Worm (Caenorhabditis elegans) whole organism, L1 larva: ENCODE results near the gene srh-173.
A peak's percentile ranks its signal among the peaks of the same experiment; 100 is the strongest.

Experiments
- C16A3.4 ChIP-seq: fragments of 150-350 bp; optimal IDR thresholded peaks from 2 replicates; lab custom pipeline; 2014; ENCODE audit warnings: missing biosample characterization, missing genetic modification characterization
- Y116A8C.19 ChIP-seq: sonication (generic microtip); optimal IDR thresholded peaks from 2 replicates; lab custom pipeline; 2016; ENCODE audit warnings: missing compliant biosample characterization, missing genetic modification characterization, borderline replicate concordance
- aha-1 ChIP-seq: fragments of 150-350 bp; optimal IDR thresholded peaks from 2 replicates; lab custom pipeline; 2014; ENCODE audit warnings: missing biosample characterization, missing genetic modification characterization
- aly-2 ChIP-seq: fragments of 150-350 bp; optimal IDR thresholded peaks from 2 replicates; lab custom pipeline; 2014; ENCODE audit warnings: missing biosample characterization, missing genetic modification characterization
- blmp-1 ChIP-seq: fragments of 150-350 bp; optimal IDR thresholded peaks from 2 replicates; lab custom pipeline; 2014; ENCODE audit warnings: missing biosample characterization, missing genetic modification characterization
- ceh-82 ChIP-seq, 3 experiments: fragments of 150-350 bp in 1 of 3; sonication (generic microtip) in 2 of 3; optimal IDR thresholded peaks; 2 replicates each; lab custom pipeline; 2014 to 2017; ENCODE audit warnings: missing biosample characterization in 3 of 3, missing genetic modification characterization in 3 of 3
- ces-1 ChIP-seq: fragments of 150-350 bp; optimal IDR thresholded peaks from 2 replicates; lab custom pipeline; 2014; ENCODE audit warnings: missing biosample characterization, missing genetic modification reagents, missing genetic modification characterization
- efl-1 ChIP-seq, 4 experiments: fragments of 150-350 bp; optimal IDR thresholded peaks in 3 of 4; peaks in 1 of 4; 1 replicate in 1 of 4; 2 replicates in 3 of 4; lab custom pipeline; 2014; ENCODE audit warnings: missing biosample characterization in 2 of 4, missing genetic modification characterization in 2 of 4, missing genetic modification reagents in 2 of 4
- egl-13 ChIP-seq: sonication (generic microtip); optimal IDR thresholded peaks from 2 replicates; lab custom pipeline; 2016; ENCODE audit warnings: missing genotype, missing genetic modification reagents, missing genetic modification characterization, missing compliant biosample characterization
- egl-27 ChIP-seq, 2 experiments: fragments of 150-350 bp in 1 of 2; sonication (generic microtip); optimal IDR thresholded peaks; 3 replicates each; lab custom pipeline; 2017 to 2018; ENCODE audit warnings: missing biosample characterization in 2 of 2, missing genetic modification characterization in 2 of 2, missing genetic modification reagents in 2 of 2
- elt-2 ChIP-seq: sonication (generic microtip); optimal IDR thresholded peaks from 2 replicates; lab custom pipeline; 2016; ENCODE audit warnings: missing genetic modification characterization, mild to moderate bottlenecking, inconsistent platforms, missing compliant biosample characterization, missing genetic modification reagents
- elt-3 ChIP-seq, 6 experiments: fragments of 150-350 bp in 1 of 6; sonication (generic microtip); optimal IDR thresholded peaks; 2 replicates each; lab custom pipeline; 2017 to 2018; ENCODE audit warnings: missing biosample characterization in 6 of 6, missing genetic modification characterization in 6 of 6, inconsistent platforms in 1 of 6
- ets-5 ChIP-seq: fragments of 200-800 bp; sonication (Bioruptor generic); IDR thresholded peaks from 2 replicates; pipeline ENCODE4 v1.3.6; 2022; ENCODE audit warnings: missing genetic modification characterization, missing compliant biosample characterization
- fkh-4 ChIP-seq: sonication (generic microtip); optimal IDR thresholded peaks from 2 replicates; lab custom pipeline; 2016; ENCODE audit warnings: missing compliant biosample characterization, missing genetic modification characterization, borderline replicate concordance
- fos-1 ChIP-seq: fragments of 150-350 bp; optimal IDR thresholded peaks from 2 replicates; lab custom pipeline; 2014; ENCODE audit warnings: missing biosample characterization, missing genetic modification characterization
- grh-1 ChIP-seq: fragments of 200-800 bp; sonication (Bioruptor generic); IDR thresholded peaks from 2 replicates; pipeline ENCODE4 v1.3.6; 2022; ENCODE audit warnings: missing genetic modification reagents, missing genetic modification characterization, missing compliant biosample characterization
- hlh-17 ChIP-seq: fragments of 200-800 bp; sonication (Bioruptor generic); optimal IDR thresholded peaks from 2 replicates; lab custom pipeline; 2018; ENCODE audit warnings: missing genetic modification characterization, mild to moderate bottlenecking, missing compliant biosample characterization, moderate library complexity, borderline replicate concordance
- jun-1 ChIP-seq: fragments of 150-350 bp; optimal IDR thresholded peaks from 2 replicates; lab custom pipeline; 2014; ENCODE audit warnings: missing biosample characterization, missing genetic modification reagents, missing genetic modification characterization
- lin-13 ChIP-seq: fragments of 150-350 bp; optimal IDR thresholded peaks from 2 replicates; lab custom pipeline; 2014; ENCODE audit warnings: missing biosample characterization, missing genetic modification reagents, missing genetic modification characterization
- lin-35 ChIP-seq, 2 experiments: fragments of 150-350 bp; optimal IDR thresholded peaks; 2 replicates each; lab custom pipeline; 2014; ENCODE audit warnings: missing biosample characterization in 2 of 2, missing genetic modification characterization in 2 of 2, missing genetic modification reagents in 2 of 2
- lsy-2 ChIP-seq, 2 experiments: fragments of 150-350 bp; optimal IDR thresholded peaks; 2 replicates each; lab custom pipeline; 2014; ENCODE audit warnings: missing biosample characterization in 2 of 2, missing genetic modification characterization in 2 of 2
- mab-9 ChIP-seq: fragments of 200-800 bp; sonication (Bioruptor generic); IDR thresholded peaks from 2 replicates; pipeline ENCODE4 v1.3.6; 2022; ENCODE audit warnings: missing genetic modification reagents, missing genetic modification characterization, missing compliant biosample characterization
- mep-1 ChIP-seq: fragments of 150-350 bp; optimal IDR thresholded peaks from 2 replicates; lab custom pipeline; 2014; ENCODE audit warnings: missing biosample characterization, missing genetic modification characterization
- nhr-237 ChIP-seq: fragments of 150-350 bp; optimal IDR thresholded peaks from 2 replicates; lab custom pipeline; 2014; ENCODE audit warnings: missing biosample characterization, missing genetic modification characterization
- nhr-76 ChIP-seq: sonication (generic microtip); optimal IDR thresholded peaks from 2 replicates; lab custom pipeline; 2017; ENCODE audit warnings: missing biosample characterization, missing genetic modification characterization
- rnt-1 ChIP-seq: sonication (generic microtip); optimal IDR thresholded peaks from 2 replicates; lab custom pipeline; 2016; ENCODE audit warnings: mild to moderate bottlenecking, missing genetic modification characterization, moderate library complexity, missing compliant biosample characterization
- skn-1 ChIP-seq: fragments of 150-350 bp; optimal IDR thresholded peaks from 2 replicates; lab custom pipeline; 2014; ENCODE audit warnings: missing biosample characterization, missing genetic modification characterization
- snu-23 ChIP-seq: sonication (generic microtip); optimal IDR thresholded peaks from 2 replicates; lab custom pipeline; 2016; ENCODE audit warnings: missing genetic modification characterization, missing compliant biosample characterization
- sox-4 ChIP-seq: sonication (generic microtip); optimal IDR thresholded peaks from 2 replicates; lab custom pipeline; 2016; ENCODE audit warnings: missing genetic modification characterization, missing compliant biosample characterization
- sup-37 ChIP-seq: fragments of 200-800 bp; sonication (Bioruptor generic); optimal IDR thresholded peaks from 2 replicates; lab custom pipeline; 2018; ENCODE audit warnings: mild to moderate bottlenecking, missing genetic modification characterization, missing compliant biosample characterization
- swsn-7 ChIP-seq: sonication (generic microtip); optimal IDR thresholded peaks from 2 replicates; lab custom pipeline; 2016; ENCODE audit warnings: missing genetic modification characterization, missing compliant biosample characterization
- unc-30 ChIP-seq: sonication (generic microtip); optimal IDR thresholded peaks from 2 replicates; lab custom pipeline; 2017; ENCODE audit warnings: missing biosample characterization, missing genetic modification characterization
- unc-62 ChIP-seq: fragments of 150-350 bp; optimal IDR thresholded peaks from 2 replicates; lab custom pipeline; 2014; ENCODE audit warnings: missing biosample characterization, missing genetic modification reagents, missing genetic modification characterization
- unc-86 ChIP-seq: sonication (generic microtip); optimal IDR thresholded peaks from 2 replicates; lab custom pipeline; 2016; ENCODE audit warnings: missing genetic modification characterization, missing compliant biosample characterization
- unc-98 ChIP-seq: fragments of 200-800 bp; sonication (Bioruptor generic); IDR thresholded peaks from 2 replicates; pipeline ENCODE4 v1.3.6; 2022; ENCODE audit warnings: missing genetic modification characterization, missing compliant biosample characterization
- xbp-1 ChIP-seq: sonication (generic microtip); optimal IDR thresholded peaks from 2 replicates; lab custom pipeline; 2016; ENCODE audit warnings: missing genetic modification characterization, missing compliant biosample characterization

srh-173 gene

ce11 chrV:19961971-19962370 lies 11.1 kb upstream of the srh-173 start:
- no peak for TF ChIP-seq unc-30 (tag; lab: Kevin White, UChicago)
- no peak for TF ChIP-seq lsy-2 (tag; optimal IDR thresholded peaks at IDR 0.05; lab: Kevin White, UChicago)
- TF ChIP-seq hlh-17, result no peak
- no peak for TF ChIP-seq xbp-1
- no peak for TF ChIP-seq unc-86
- no peak for TF ChIP-seq unc-98 (GFP tag; lab: Robert Waterston, UW)
- TF ChIP-seq ces-1 (GFP tag; lab: Kevin White, UChicago), result no peak
- no peak for TF ChIP-seq swsn-7 (tag; lab: Kevin White, UChicago)
- no peak for TF ChIP-seq mep-1 (tag; lab: Kevin White, UChicago)
- no peak for TF ChIP-seq sox-4 (tag; lab: Kevin White, UChicago)
- TF ChIP-seq jun-1 (tag; lab: Kevin White, UChicago), result no peak
- TF ChIP-seq, all 84 proteins: peak for 0

- TF ChIP-seq fkh-4 (tag; lab: Kevin White, UChicago) (no peak), sup-37 (GFP tag; lab: Kevin White, UChicago) (no peak), efl-1 (optimal IDR thresholded peaks at IDR 0.05; lab: Kevin White, UChicago) (no peak), efl-1 (GFP tag; optimal IDR thresholded peaks at IDR 0.05 in 1 of 2; lab: Kevin White, UChicago) (peak in 1 of 2 experiments; percentile 69), hlh-17 (no peak), nhr-76 (tag; lab: Kevin White, UChicago) (no peak)
These were observed 7.5 kb upstream of the srh-173 start, which contains the start of gene srh-171 for ce11 chrV:19965626-19966025. srh-171 (plus strand) TSS chrV:19965700.

- TF ChIP-seq unc-30 (tag; lab: Kevin White, UChicago), result no peak
- no peak for TF ChIP-seq nhr-237 (tag; lab: Kevin White, UChicago)
- no peak for TF ChIP-seq aha-1
- no peak for TF ChIP-seq lin-35 (GFP tag; optimal IDR thresholded peaks at IDR 0.05; lab: Kevin White, UChicago)
- TF ChIP-seq elt-3 (tag; optimal IDR thresholded peaks at IDR 0.05; lab: Kevin White, UChicago), result no peak
- no peak for TF ChIP-seq snu-23 (GFP tag; lab: Kevin White, UChicago)
- TF ChIP-seq aly-2 (tag; lab: Kevin White, UChicago), result no peak
- no peak for TF ChIP-seq xbp-1
These were observed 5.1 kb downstream of the srh-173 start, which contains the start of gene srh-183 for ce11 chrV:19978220-19978619. srh-183 (minus strand) TSS chrV:19978320.

ce11 chrV:19981832-19982462 lies 8.9 kb downstream of the srh-173 start, which contains the start of gene Y60A3A.24:
Y60A3A.24 (minus strand) TSS chrV:19981882.
- TF ChIP-seq fos-1 (tag; lab: Kevin White, UChicago) (no peak), efl-1 (optimal IDR thresholded peaks at IDR 0.05; lab: Kevin White, UChicago) (no peak), efl-1 (GFP tag; optimal IDR thresholded peaks at IDR 0.05 in 1 of 2; lab: Kevin White, UChicago) (peak in 1 of 2 experiments; percentile 47), elt-2 (tag; lab: Kevin White, UChicago) (peak; percentile 60)

ce11 chrV:19986213-19986612 lies 13.1 kb downstream of the srh-173 start, which contains the start of gene clec-260:
clec-260 (minus strand) TSS chrV:19986313.
- TF ChIP-seq unc-98 (GFP tag; lab: Robert Waterston, UW), result no peak
- no peak for TF ChIP-seq blmp-1 (tag; lab: Kevin White, UChicago)
- TF ChIP-seq rnt-1 (tag; lab: Kevin White, UChicago), result no peak
- TF ChIP-seq lin-35 (GFP tag; optimal IDR thresholded peaks at IDR 0.05; lab: Kevin White, UChicago), result no peak
- TF ChIP-seq unc-30 (tag; lab: Kevin White, UChicago), result no peak
- TF ChIP-seq lin-13, result no peak
- no peak for TF ChIP-seq unc-62 (GFP tag; lab: Kevin White, UChicago)
- no peak for TF ChIP-seq ceh-82 (tag; optimal IDR thresholded peaks at IDR 0.05; lab: Kevin White, UChicago)
- TF ChIP-seq egl-13 (tag; lab: Kevin White, UChicago), result no peak
- no peak for TF ChIP-seq egl-27 (tag; optimal IDR thresholded peaks at IDR 0.05; lab: Kevin White, UChicago)
- TF ChIP-seq mep-1 (tag; lab: Kevin White, UChicago), result no peak
- no peak for TF ChIP-seq Y116A8C.19
- TF ChIP-seq grh-1, result no peak
- TF ChIP-seq mab-9 (GFP tag; lab: Robert Waterston, UW), result no peak
- TF ChIP-seq C16A3.4 (tag; lab: Kevin White, UChicago), result no peak
- no peak for TF ChIP-seq ets-5 (GFP tag; lab: Robert Waterston, UW)
- TF ChIP-seq skn-1 (tag; lab: Kevin White, UChicago), result no peak
- TF ChIP-seq, all 84 proteins: peak for 0
